Fruit fly (Drosophila melanogaster) whole organism, embryonic: ENCODE data around the gene Rack1.

Experiments
- ATbp ChIP-seq: fragments of 200-800 bp; sonication (Bioruptor generic); optimal IDR thresholded peaks from 2 replicates; lab custom pipeline; 2017; ENCODE audit warnings: missing biosample characterization, mild to moderate bottlenecking, missing genetic modification characterization, missing genetic modification reagents
- CG11504 ChIP-seq: fragments of 200-800 bp; sonication (Bioruptor generic); optimal IDR thresholded peaks from 3 replicates; lab custom pipeline; 2019; ENCODE audit warnings: missing biosample characterization, mild to moderate bottlenecking, missing genetic modification characterization, moderate library complexity
- CG12104 ChIP-seq: fragments of 200-800 bp; sonication (Bioruptor generic); optimal IDR thresholded peaks from 3 replicates; lab custom pipeline; 2016; ENCODE audit warnings: missing biosample characterization, missing genetic modification characterization
- CG14050 ChIP-seq: fragments of 200-800 bp; sonication (Bioruptor generic); IDR thresholded peaks from 3 replicates; pipeline ENCODE4 v1.3.6; 2022; ENCODE audit warnings: missing biosample characterization, missing genetic modification characterization
- CG14441 ChIP-seq: fragments of 200-800 bp; sonication (Bioruptor generic); IDR thresholded peaks from 2 replicates; pipeline ENCODE4 v1.3.6; 2022; ENCODE audit warnings: missing biosample characterization, missing genetic modification characterization
- CG14860 ChIP-seq: fragments of 200-800 bp; sonication (Bioruptor generic); IDR thresholded peaks from 3 replicates; pipeline ENCODE4 v1.3.6; 2022; ENCODE audit warnings: missing biosample characterization, missing genetic modification characterization; ENCODE audit not compliant: partially characterized antibody
- CG15011 ChIP-seq: fragments of 200-800 bp; sonication (Bioruptor generic); optimal IDR thresholded peaks from 3 replicates; lab custom pipeline; 2018; ENCODE audit warnings: missing biosample characterization, mild to moderate bottlenecking, missing genetic modification characterization
- CG1603 ChIP-seq: fragments of 200-800 bp; sonication (Bioruptor generic); optimal IDR thresholded peaks from 2 replicates; lab custom pipeline; 2019; ENCODE audit warnings: missing biosample characterization, mild to moderate bottlenecking, missing genetic modification characterization, moderate library complexity
- CG1647 ChIP-seq: fragments of 200-800 bp; sonication (Bioruptor generic); optimal IDR thresholded peaks from 3 replicates; lab custom pipeline; 2016; ENCODE audit warnings: missing biosample characterization, missing genetic modification characterization
- CG17359 ChIP-seq: fragments of 200-800 bp; sonication (Bioruptor generic); optimal IDR thresholded peaks from 3 replicates; lab custom pipeline; 2018; ENCODE audit warnings: missing biosample characterization, mild to moderate bottlenecking, missing genetic modification characterization, moderate library complexity
- CG17568 ChIP-seq: fragments of 200-800 bp; sonication (Bioruptor generic); optimal IDR thresholded peaks from 2 replicates; lab custom pipeline; 2018; ENCODE audit warnings: missing biosample characterization, mild to moderate bottlenecking, missing genetic modification characterization, moderate library complexity
- CG17612 ChIP-seq: fragments of 200-800 bp; sonication (Bioruptor generic); IDR thresholded peaks from 2 replicates; pipeline ENCODE4 v1.3.6; 2022; ENCODE audit warnings: missing biosample characterization, missing genetic modification characterization
- CG2712 ChIP-seq: fragments of 200-800 bp; optimal IDR thresholded peaks from 3 replicates; lab custom pipeline; 2019; ENCODE audit warnings: missing biosample characterization, mild to moderate bottlenecking, missing genetic modification characterization, moderate library complexity
- CG5245 ChIP-seq: fragments of 200-800 bp; sonication (Bioruptor generic); optimal IDR thresholded peaks from 3 replicates; lab custom pipeline; 2016; ENCODE audit warnings: missing biosample characterization, missing genetic modification characterization
- CG6254 ChIP-seq: fragments of 200-800 bp; sonication (Bioruptor generic); optimal IDR thresholded peaks from 3 replicates; lab custom pipeline; 2017; ENCODE audit warnings: mild to moderate bottlenecking, missing biosample characterization, missing genetic modification reagents, missing genetic modification characterization
- CG6765 ChIP-seq: fragments of 200-800 bp; sonication (Bioruptor generic); optimal IDR thresholded peaks from 3 replicates; lab custom pipeline; 2017; ENCODE audit warnings: missing biosample characterization, mild to moderate bottlenecking, missing genetic modification characterization
- CG7271 ChIP-seq: fragments of 200-800 bp; sonication (Bioruptor generic); optimal IDR thresholded peaks from 2 replicates; lab custom pipeline; 2018; ENCODE audit warnings: missing biosample characterization, mild to moderate bottlenecking, missing genetic modification characterization, moderate library complexity
- CG9797 ChIP-seq: fragments of 200-800 bp; sonication (Bioruptor generic); optimal IDR thresholded peaks from 3 replicates; lab custom pipeline; 2018; ENCODE audit warnings: missing biosample characterization, mild to moderate bottlenecking, missing genetic modification characterization
- Dip2 ChIP-seq: fragments of 200-800 bp; sonication (Bioruptor generic); IDR thresholded peaks from 2 replicates; pipeline ENCODE4 v1.3.6; 2022; ENCODE audit warnings: missing biosample characterization, missing genetic modification characterization
- Fer1 ChIP-seq: fragments of 200-800 bp; sonication (Bioruptor generic); optimal IDR thresholded peaks from 2 replicates; lab custom pipeline; 2017; ENCODE audit warnings: missing biosample characterization, mild to moderate bottlenecking, missing genetic modification characterization
- HLH4C ChIP-seq: fragments of 200-800 bp; sonication (Bioruptor generic); IDR thresholded peaks from 3 replicates; pipeline ENCODE4 v1.3.6; 2022; ENCODE audit warnings: missing biosample characterization, missing genetic modification characterization; ENCODE audit not compliant: partially characterized antibody
- Hr3 ChIP-seq: fragments of 200-800 bp; sonication (Bioruptor generic); optimal IDR thresholded peaks from 3 replicates; lab custom pipeline; 2016; ENCODE audit warnings: missing biosample characterization, missing genetic modification characterization
- MBD-R2 ChIP-seq: fragments of 200-800 bp; sonication (Bioruptor generic); IDR thresholded peaks from 2 replicates; pipeline ENCODE4 v1.3.6; 2022; ENCODE audit warnings: missing biosample characterization, missing genetic modification characterization
- Med ChIP-seq: fragments of 200-800 bp; sonication (Bioruptor generic); peaks from one replicate; lab custom pipeline; 2016; ENCODE audit warnings: missing biosample characterization, missing genetic modification characterization, mild to moderate bottlenecking, inconsistent platforms, moderate library complexity
- Opbp ChIP-seq: fragments of 200-800 bp; sonication (Bioruptor generic); IDR thresholded peaks from 3 replicates; pipeline ENCODE4 v1.3.6; 2022; ENCODE audit warnings: missing biosample characterization, missing genetic modification characterization; ENCODE audit not compliant: partially characterized antibody
- Optix ChIP-seq: fragments of 200-800 bp; sonication (Bioruptor generic); IDR thresholded peaks from 3 replicates; pipeline ENCODE4 v1.3.6; 2022; ENCODE audit warnings: missing biosample characterization, missing genetic modification characterization
- Sox100B ChIP-seq: fragments of 200-800 bp; sonication (Bioruptor generic); optimal IDR thresholded peaks from 3 replicates; lab custom pipeline; 2018; ENCODE audit warnings: missing biosample characterization, mild to moderate bottlenecking, missing genetic modification characterization
- ab ChIP-seq: fragments of 200-800 bp; sonication (Bioruptor generic); optimal IDR thresholded peaks from 2 replicates; lab custom pipeline; 2016; ENCODE audit warnings: missing biosample characterization, missing genetic modification characterization
- bab2 ChIP-seq: fragments of 200-800 bp; sonication (Bioruptor generic); optimal IDR thresholded peaks from 2 replicates; lab custom pipeline; 2016; ENCODE audit warnings: missing biosample characterization, missing genetic modification characterization
- btn ChIP-seq: fragments of 200-800 bp; sonication (Bioruptor generic); optimal IDR thresholded peaks from 2 replicates; lab custom pipeline; 2016; ENCODE audit warnings: missing biosample characterization, missing genetic modification characterization
- chif ChIP-seq, 2 experiments: fragments of 200-800 bp; sonication (Bioruptor generic); optimal IDR thresholded peaks; 3 replicates each; lab custom pipeline; 2016; ENCODE audit warnings: missing biosample characterization in 2 of 2, missing genetic modification characterization in 2 of 2
- chinmo ChIP-seq: fragments of 200-800 bp; sonication (Bioruptor generic); IDR thresholded peaks from 4 replicates; pipeline ENCODE4 v1.3.6; 2022; ENCODE audit warnings: missing biosample characterization, missing genetic modification characterization; ENCODE audit not compliant: partially characterized antibody
- chm ChIP-seq: fragments of 200-800 bp; sonication (Bioruptor generic); IDR thresholded peaks from 2 replicates; pipeline ENCODE4 v1.3.6; 2022; ENCODE audit warnings: missing biosample characterization, missing genetic modification characterization
- chn ChIP-seq: fragments of 200-800 bp; sonication (Bioruptor generic); optimal IDR thresholded peaks from 2 replicates; lab custom pipeline; 2016; ENCODE audit warnings: missing biosample characterization, missing genetic modification characterization
- dan ChIP-seq: fragments of 200-800 bp; sonication (Bioruptor generic); IDR thresholded peaks from 2 replicates; pipeline ENCODE4 v1.3.6; 2022; ENCODE audit warnings: missing biosample characterization, missing genetic modification characterization
- fd64A ChIP-seq: fragments of 200-800 bp; sonication (Bioruptor generic); optimal IDR thresholded peaks from 3 replicates; lab custom pipeline; 2018; ENCODE audit warnings: missing biosample characterization, mild to moderate bottlenecking, missing genetic modification characterization
- lmd ChIP-seq: fragments of 200-800 bp; sonication (Bioruptor generic); IDR thresholded peaks from 2 replicates; pipeline ENCODE4 v1.3.6; 2022; ENCODE audit warnings: missing biosample characterization, missing genetic modification characterization
- lola ChIP-seq, 3 experiments: fragments of >200 bp in 2 of 3; fragments of 200-800 bp in 1 of 3; sonication (Bioruptor generic) in 1 of 3; optimal IDR thresholded peaks; 2 replicates each; lab custom pipeline; 2017 to 2019; ENCODE audit warnings: missing biosample characterization in 3 of 3, missing genetic modification characterization in 3 of 3, mild to moderate bottlenecking in 1 of 3, moderate library complexity in 1 of 3
- nerfin-2 ChIP-seq: fragments of 200-800 bp; sonication (Bioruptor generic); IDR thresholded peaks from 2 replicates; pipeline ENCODE4 v1.3.6; 2022; ENCODE audit warnings: missing biosample characterization, missing genetic modification characterization; ENCODE audit not compliant: partially characterized antibody
- nom ChIP-seq: fragments of 200-800 bp; sonication (Bioruptor generic); optimal IDR thresholded peaks from 2 replicates; lab custom pipeline; 2017; ENCODE audit warnings: missing biosample characterization, missing genetic modification characterization, mild to moderate bottlenecking, moderate library complexity, missing genetic modification reagents
- pan ChIP-seq, 4 experiments: fragments of >200 bp in 3 of 4; fragments of 200-800 bp in 1 of 4; sonication (Bioruptor generic) in 1 of 4; optimal IDR thresholded peaks in 3 of 4; IDR thresholded peaks in 1 of 4; 2 replicates each; pipeline versions ENCODE4 v1.3.6 to Lab custom; 2017 to 2022; ENCODE audit warnings: missing biosample characterization in 2 of 4, missing genetic modification characterization in 2 of 4, mixed read lengths in 1 of 4
- pros ChIP-seq: fragments of 200-800 bp; sonication (Bioruptor generic); optimal IDR thresholded peaks from 3 replicates; lab custom pipeline; 2019; ENCODE audit warnings: missing biosample characterization, mild to moderate bottlenecking, missing genetic modification characterization, moderate library complexity
- seq ChIP-seq: fragments of 200-800 bp; sonication (Bioruptor generic); IDR thresholded peaks from 2 replicates; pipeline ENCODE4 v1.3.6; 2022; ENCODE audit warnings: missing biosample characterization, missing genetic modification characterization
- slbo ChIP-seq: fragments of 200-800 bp; sonication (Bioruptor generic); IDR thresholded peaks from 2 replicates; pipeline ENCODE4 v1.3.6; 2022; ENCODE audit warnings: missing biosample characterization, missing genetic modification characterization
- sr ChIP-seq: fragments of 200-800 bp; sonication (Bioruptor generic); IDR thresholded peaks from 3 replicates; pipeline ENCODE4 v1.3.6; 2022; ENCODE audit warnings: missing biosample characterization, missing genetic modification characterization
- ssp ChIP-seq: fragments of 200-800 bp; sonication (Bioruptor generic); IDR thresholded peaks from 2 replicates; pipeline ENCODE4 v1.3.6; 2022; ENCODE audit warnings: missing biosample characterization, missing genetic modification characterization
- tna ChIP-seq: fragments of 200-800 bp; sonication (Bioruptor generic); IDR thresholded peaks from 2 replicates; pipeline ENCODE4 v1.3.6; 2022; ENCODE audit warnings: missing biosample characterization, missing genetic modification characterization; ENCODE audit not compliant: partially characterized antibody
- trem ChIP-seq: fragments of 200-800 bp; optimal IDR thresholded peaks from 3 replicates; lab custom pipeline; 2019; ENCODE audit warnings: missing biosample characterization, mild to moderate bottlenecking, missing genetic modification characterization, moderate library complexity
- unpg ChIP-seq: fragments of 200-800 bp; sonication (Bioruptor generic); optimal IDR thresholded peaks from 3 replicates; lab custom pipeline; 2018; ENCODE audit warnings: missing biosample characterization, mild to moderate bottlenecking, missing genetic modification characterization, moderate library complexity
- wek ChIP-seq: fragments of 200-800 bp; sonication (Bioruptor generic); optimal IDR thresholded peaks from 3 replicates; lab custom pipeline; 2018; ENCODE audit warnings: missing biosample characterization, mild to moderate bottlenecking, missing genetic modification characterization, moderate library complexity

Rack1 gene

DNA sequence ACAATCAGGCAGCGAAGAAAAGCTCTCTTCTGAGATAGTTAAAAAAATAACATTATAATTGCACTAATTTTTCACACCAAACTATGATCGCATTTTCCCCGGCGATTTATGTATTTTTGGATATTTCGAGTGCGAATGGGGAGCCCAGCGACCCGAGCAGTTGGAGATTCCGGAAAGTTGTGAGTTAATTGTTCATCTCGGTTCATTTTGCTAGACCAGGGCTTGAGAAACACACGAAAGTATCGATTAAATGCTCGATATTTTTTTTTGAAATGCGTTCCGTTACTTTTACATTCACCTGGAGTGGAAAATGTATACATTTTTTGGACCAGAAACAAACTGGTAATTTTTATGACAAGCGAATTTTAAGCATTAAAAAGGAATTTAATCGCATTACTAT, 16.6 kb downstream of the Rack1 start, which contains the start of gene Cdc14 (continued):
- TF ChIP-seq CG6254 (GFP tag; lab: Kevin White, UChicago) (no peak), bab2 (no peak), CG17568 (GFP tag; lab: Kevin White, UChicago) (peak; percentile 45), fd64A (GFP tag; lab: Kevin White, UChicago) (no peak), pan (optimal IDR thresholded peaks at IDR 0.05; lab: Kevin White, UChicago) (no peak), pan (GFP tag; optimal IDR thresholded peaks at IDR 0.05 in 1 of 2, IDR thresholded peaks at IDR 0.05 in 1 of 2) (no peak), pros (GFP tag; lab: Kevin White, UChicago) (no peak), Fer1 (GFP tag; lab: Kevin White, UChicago) (peak; percentile 4), CG5245 (GFP tag; lab: Kevin White, UChicago) (no peak), CG14860 (GFP tag; lab: Robert Waterston, UW) (peak; percentile 38; the same call in 1 of the 3 replicates), nom (GFP tag; lab: Kevin White, UChicago) (peak; percentile 4), CG9797 (GFP tag; lab: Kevin White, UChicago) (no peak), ATbp (GFP tag; lab: Kevin White, UChicago) (no peak), sr (no peak), chm (GFP tag; lab: Robert Waterston, UW) (peak; percentile 43; the same call in 1 of the 2 replicates), Dip2 (GFP tag; lab: Robert Waterston, UW) (no peak), seq (GFP tag; lab: Robert Waterston, UW) (no peak), wek (GFP tag; lab: Kevin White, UChicago) (no peak), CG17359 (tag; lab: Kevin White, UChicago) (peak; percentile 8), ab (no peak), chinmo (GFP tag; lab: Robert Waterston, UW) (peak; percentile 77; the same call in 2 of the 4 replicates), chif (GFP tag; optimal IDR thresholded peaks at IDR 0.05; lab: Kevin White, UChicago) (no peak), CG14050 (GFP tag; lab: Robert Waterston, UW) (no peak), CG7271 (tag; lab: Kevin White, UChicago) (no peak), CG12104 (no peak), MBD-R2 (GFP tag; lab: Robert Waterston, UW) (peak; percentile 7; the same call in 1 of the 2 replicates), lola (GFP tag; optimal IDR thresholded peaks at IDR 0.05; lab: Kevin White, UChicago) (no peak), btn (GFP tag; lab: Kevin White, UChicago) (no peak), Optix (no peak), CG1647 (GFP tag; lab: Kevin White, UChicago) (no peak), CG14441 (GFP tag; lab: Robert Waterston, UW) (no peak), nerfin-2 (peak; percentile 54), CG11504 (no peak), CG1603 (tag; lab: Kevin White, UChicago) (peak; percentile 38), unpg (peak; percentile 30), CG17612 (no peak), lmd (GFP tag; lab: Robert Waterston, UW) (no peak), ssp (no peak), chn (GFP tag; lab: Kevin White, UChicago) (no peak), Med (peak; percentile 90), CG15011 (no peak), Sox100B (no peak), Hr3 (GFP tag; lab: Kevin White, UChicago) (no peak), CG6765 (GFP tag; lab: Kevin White, UChicago) (peak; percentile 25), CG2712 (tag; lab: Kevin White, UChicago) (no peak), trem (tag; lab: Kevin White, UChicago) (no peak), HLH4C (GFP tag; lab: Robert Waterston, UW) (peak; percentile 44; the same call in 1 of the 3 replicates), tna (GFP tag; lab: Robert Waterston, UW) (peak; percentile 58), dan (GFP tag; lab: Robert Waterston, UW) (no peak), Opbp (GFP tag; lab: Robert Waterston, UW) (peak; percentile 59), slbo (GFP tag; lab: Robert Waterston, UW) (no peak)
